Fruit fly (Drosophila melanogaster) whole organism, embryonic: Measurements from ENCODE around the gene Gclm.

ENCODE experiments used
- ATbp ChIP-seq: fragments of 200-800 bp; sonication (Bioruptor generic); optimal IDR thresholded peaks from 2 replicates; lab custom pipeline; 2017; ENCODE audit warnings: missing biosample characterization, mild to moderate bottlenecking, missing genetic modification characterization, missing genetic modification reagents
- Bgb ChIP-seq: fragments of 200-800 bp; sonication (Bioruptor generic); IDR thresholded peaks from 2 replicates; pipeline ENCODE4 v1.3.6; 2022; ENCODE audit warnings: missing biosample characterization, missing genetic modification characterization; ENCODE audit not compliant: partially characterized antibody
- Bteb2 ChIP-seq: fragments of 200-800 bp; sonication (Bioruptor generic); optimal IDR thresholded peaks from 2 replicates; lab custom pipeline; 2016; ENCODE audit warnings: missing biosample characterization, missing genetic modification characterization
- CG10321 ChIP-seq: fragments of 200-800 bp; sonication (Bioruptor generic); IDR thresholded peaks from 2 replicates; pipeline ENCODE4 v1.3.6; 2022; ENCODE audit warnings: missing biosample characterization, missing genetic modification characterization
- CG12659 ChIP-seq: fragments of 200-800 bp; sonication (Bioruptor generic); optimal IDR thresholded peaks from 3 replicates; lab custom pipeline; 2017; ENCODE audit warnings: mild to moderate bottlenecking, missing biosample characterization, missing genetic modification reagents, missing genetic modification characterization
- CG14667 ChIP-seq: fragments of 200-800 bp; sonication (Bioruptor generic); IDR thresholded peaks from 2 replicates; pipeline ENCODE4 v1.3.6; 2022; ENCODE audit warnings: missing biosample characterization, missing genetic modification characterization
- CG15269 ChIP-seq: fragments of 200-800 bp; sonication (Bioruptor generic); optimal IDR thresholded peaks from 2 replicates; lab custom pipeline; 2018; ENCODE audit warnings: missing biosample characterization, mild to moderate bottlenecking, missing genetic modification characterization, moderate library complexity
- CG1602 ChIP-seq: fragments of 200-800 bp; sonication (Bioruptor generic); optimal IDR thresholded peaks from 3 replicates; lab custom pipeline; 2016; ENCODE audit warnings: missing biosample characterization, missing genetic modification characterization
- CG17829 ChIP-seq: fragments of 200-800 bp; optimal IDR thresholded peaks from 2 replicates; lab custom pipeline; 2019; ENCODE audit warnings: missing biosample characterization, mild to moderate bottlenecking, missing genetic modification characterization, moderate library complexity
- CG18599 ChIP-seq: fragments of 200-800 bp; sonication (Bioruptor generic); optimal IDR thresholded peaks from 3 replicates; lab custom pipeline; 2017; ENCODE audit warnings: missing biosample characterization, missing genetic modification characterization, mild to moderate bottlenecking, moderate library complexity, missing genetic modification reagents
- CG2129 ChIP-seq: fragments of 200-800 bp; sonication (Bioruptor generic); IDR thresholded peaks from 2 replicates; pipeline ENCODE4 v1.3.6; 2022; ENCODE audit warnings: missing biosample characterization, missing genetic modification characterization; ENCODE audit not compliant: partially characterized antibody
- CG30020 ChIP-seq: fragments of 200-800 bp; optimal IDR thresholded peaks from 2 replicates; lab custom pipeline; 2019; ENCODE audit warnings: missing biosample characterization, mild to moderate bottlenecking, missing genetic modification characterization, moderate library complexity
- CG30403 ChIP-seq: fragments of 200-800 bp; sonication (Bioruptor generic); optimal IDR thresholded peaks from 3 replicates; lab custom pipeline; 2016; ENCODE audit warnings: missing biosample characterization, missing genetic modification characterization
- CG3407 ChIP-seq: fragments of 200-800 bp; sonication (Bioruptor generic); optimal IDR thresholded peaks from 2 replicates; lab custom pipeline; 2018; ENCODE audit warnings: missing biosample characterization, mild to moderate bottlenecking, missing genetic modification characterization
- CG42726 ChIP-seq: fragments of 200-800 bp; sonication (Bioruptor generic); IDR thresholded peaks from 2 replicates; pipeline ENCODE4 v1.3.6; 2022; ENCODE audit warnings: missing biosample characterization, missing genetic modification characterization; ENCODE audit not compliant: partially characterized antibody
- CG4617 ChIP-seq: fragments of 200-800 bp; sonication (Bioruptor generic); optimal IDR thresholded peaks from 3 replicates; lab custom pipeline; 2016; ENCODE audit warnings: missing biosample characterization, missing genetic modification characterization, borderline replicate concordance
- CG7372 ChIP-seq: fragments of 200-800 bp; sonication (Bioruptor generic); IDR thresholded peaks from 2 replicates; pipeline ENCODE4 v1.3.6; 2022; ENCODE audit warnings: missing biosample characterization, missing genetic modification characterization
- CG8290 ChIP-seq, 3 experiments: fragments of 200-800 bp; sonication (Bioruptor generic); optimal IDR thresholded peaks; 2 replicates each; lab custom pipeline; 2016 to 2019; ENCODE audit warnings: missing biosample characterization in 3 of 3, missing genetic modification characterization in 3 of 3, mild to moderate bottlenecking in 2 of 3, moderate library complexity in 1 of 3
- CG9215 ChIP-seq: fragments of 200-800 bp; sonication (Bioruptor generic); IDR thresholded peaks from 2 replicates; pipeline ENCODE4 v1.3.6; 2022; ENCODE audit warnings: missing biosample characterization, missing genetic modification characterization
- CG9727 ChIP-seq: fragments of 200-800 bp; sonication (Bioruptor generic); optimal IDR thresholded peaks from 3 replicates; lab custom pipeline; 2017; ENCODE audit warnings: missing biosample characterization, mild to moderate bottlenecking, missing genetic modification characterization
- D19A ChIP-seq: fragments of 200-800 bp; optimal IDR thresholded peaks from 3 replicates; lab custom pipeline; 2019; ENCODE audit warnings: missing biosample characterization, mild to moderate bottlenecking, missing genetic modification characterization, moderate library complexity
- Fer3 ChIP-seq: fragments of 200-800 bp; sonication (Bioruptor generic); optimal IDR thresholded peaks from 2 replicates; lab custom pipeline; 2018; ENCODE audit warnings: missing biosample characterization, mild to moderate bottlenecking, missing genetic modification characterization, moderate library complexity
- Hr51 ChIP-seq, 2 experiments: fragments of 200-800 bp; sonication (Bioruptor generic); optimal IDR thresholded peaks; 2 replicates in 1 of 2; 3 replicates in 1 of 2; lab custom pipeline; 2016 to 2018; ENCODE audit warnings: missing biosample characterization in 2 of 2, missing genetic modification characterization in 2 of 2, mild to moderate bottlenecking in 1 of 2, moderate library complexity in 1 of 2
- Med ChIP-seq: fragments of 200-800 bp; sonication (Bioruptor generic); peaks from one replicate; lab custom pipeline; 2016; ENCODE audit warnings: missing biosample characterization, missing genetic modification characterization, mild to moderate bottlenecking, inconsistent platforms, moderate library complexity
- Myb ChIP-seq: fragments of 200-800 bp; sonication (Bioruptor generic); optimal IDR thresholded peaks from 2 replicates; lab custom pipeline; 2016; ENCODE audit warnings: missing biosample characterization, missing genetic modification characterization
- Opbp ChIP-seq: fragments of 200-800 bp; sonication (Bioruptor generic); IDR thresholded peaks from 3 replicates; pipeline ENCODE4 v1.3.6; 2022; ENCODE audit warnings: missing biosample characterization, missing genetic modification characterization; ENCODE audit not compliant: partially characterized antibody
- Ptx1 ChIP-seq: fragments of 200-800 bp; sonication (Bioruptor generic); IDR thresholded peaks from 2 replicates; pipeline ENCODE4 v1.3.6; 2022; ENCODE audit warnings: missing biosample characterization, missing genetic modification characterization
- Sin3A ChIP-seq: fragments of >200 bp; optimal IDR thresholded peaks from 2 replicates; lab custom pipeline; 2018
- Sox100B ChIP-seq: fragments of 200-800 bp; sonication (Bioruptor generic); optimal IDR thresholded peaks from 3 replicates; lab custom pipeline; 2018; ENCODE audit warnings: missing biosample characterization, mild to moderate bottlenecking, missing genetic modification characterization
- ato ChIP-seq: fragments of 200-800 bp; sonication (Bioruptor generic); IDR thresholded peaks from 2 replicates; pipeline ENCODE4 v1.3.6; 2022; ENCODE audit warnings: missing biosample characterization, missing genetic modification characterization; ENCODE audit not compliant: partially characterized antibody
- az2 ChIP-seq: fragments of 200-800 bp; sonication (Bioruptor generic); optimal IDR thresholded peaks from 3 replicates; lab custom pipeline; 2016; ENCODE audit warnings: missing biosample characterization, missing genetic modification characterization
- bcd ChIP-seq: fragments of 200-800 bp; sonication (Bioruptor generic); optimal IDR thresholded peaks from 2 replicates; lab custom pipeline; 2017; ENCODE audit warnings: missing biosample characterization, mild to moderate bottlenecking, missing genetic modification characterization
- chn ChIP-seq: fragments of 200-800 bp; sonication (Bioruptor generic); optimal IDR thresholded peaks from 2 replicates; lab custom pipeline; 2016; ENCODE audit warnings: missing biosample characterization, missing genetic modification characterization
- ci ChIP-seq: fragments of 200-800 bp; sonication (Bioruptor generic); IDR thresholded peaks from 3 replicates; pipeline ENCODE4 v1.3.6; 2022; ENCODE audit warnings: missing biosample characterization, missing genetic modification characterization
- croc ChIP-seq: fragments of 200-800 bp; sonication (Bioruptor generic); conservative IDR thresholded peaks from 3 replicates; pipeline ENCODE4 v1.3.6; 2022; ENCODE audit warnings: missing biosample characterization, missing genetic modification characterization
- dm ChIP-seq: fragments of 200-800 bp; sonication (Bioruptor generic); optimal IDR thresholded peaks from 3 replicates; lab custom pipeline; 2016; ENCODE audit warnings: missing biosample characterization, missing genetic modification characterization
- dmrt99B ChIP-seq: fragments of 200-800 bp; sonication (Bioruptor generic); optimal IDR thresholded peaks from 2 replicates; lab custom pipeline; 2018; ENCODE audit warnings: missing biosample characterization, mild to moderate bottlenecking, missing genetic modification characterization, moderate library complexity
- lola ChIP-seq, 3 experiments: fragments of >200 bp in 2 of 3; fragments of 200-800 bp in 1 of 3; sonication (Bioruptor generic) in 1 of 3; optimal IDR thresholded peaks; 2 replicates each; lab custom pipeline; 2017 to 2019; ENCODE audit warnings: missing biosample characterization in 3 of 3, missing genetic modification characterization in 3 of 3, mild to moderate bottlenecking in 1 of 3, moderate library complexity in 1 of 3
- mld ChIP-seq: fragments of 200-800 bp; sonication (Bioruptor generic); IDR thresholded peaks from 3 replicates; pipeline ENCODE4 v1.3.6; 2022; ENCODE audit warnings: missing biosample characterization, missing genetic modification characterization; ENCODE audit not compliant: partially characterized antibody
- pzg ChIP-seq: fragments of 200-800 bp; sonication (Bioruptor generic); optimal IDR thresholded peaks from 3 replicates; lab custom pipeline; 2018; ENCODE audit warnings: missing biosample characterization, mild to moderate bottlenecking, missing genetic modification characterization, moderate library complexity
- slbo ChIP-seq: fragments of 200-800 bp; sonication (Bioruptor generic); IDR thresholded peaks from 2 replicates; pipeline ENCODE4 v1.3.6; 2022; ENCODE audit warnings: missing biosample characterization, missing genetic modification characterization
- sr ChIP-seq: fragments of 200-800 bp; sonication (Bioruptor generic); IDR thresholded peaks from 3 replicates; pipeline ENCODE4 v1.3.6; 2022; ENCODE audit warnings: missing biosample characterization, missing genetic modification characterization
- ssp ChIP-seq: fragments of 200-800 bp; sonication (Bioruptor generic); IDR thresholded peaks from 2 replicates; pipeline ENCODE4 v1.3.6; 2022; ENCODE audit warnings: missing biosample characterization, missing genetic modification characterization
- unc-4 ChIP-seq: fragments of 200-800 bp; sonication (Bioruptor generic); IDR thresholded peaks from 2 replicates; pipeline ENCODE4 v1.3.6; 2022; ENCODE audit warnings: missing biosample characterization, missing genetic modification characterization; ENCODE audit not compliant: partially characterized antibody
- zen2 ChIP-seq: fragments of 200-800 bp; sonication (Bioruptor generic); IDR thresholded peaks from 3 replicates; pipeline ENCODE4 v1.3.6; 2022; ENCODE audit warnings: missing biosample characterization, missing genetic modification characterization; ENCODE audit not compliant: partially characterized antibody
- zfh1 ChIP-seq: fragments of 200-800 bp; sonication (Bioruptor generic); IDR thresholded peaks from 3 replicates; pipeline ENCODE4 v1.3.6; 2022; ENCODE audit warnings: missing biosample characterization, missing genetic modification characterization

The Gclm gene

DNA sequence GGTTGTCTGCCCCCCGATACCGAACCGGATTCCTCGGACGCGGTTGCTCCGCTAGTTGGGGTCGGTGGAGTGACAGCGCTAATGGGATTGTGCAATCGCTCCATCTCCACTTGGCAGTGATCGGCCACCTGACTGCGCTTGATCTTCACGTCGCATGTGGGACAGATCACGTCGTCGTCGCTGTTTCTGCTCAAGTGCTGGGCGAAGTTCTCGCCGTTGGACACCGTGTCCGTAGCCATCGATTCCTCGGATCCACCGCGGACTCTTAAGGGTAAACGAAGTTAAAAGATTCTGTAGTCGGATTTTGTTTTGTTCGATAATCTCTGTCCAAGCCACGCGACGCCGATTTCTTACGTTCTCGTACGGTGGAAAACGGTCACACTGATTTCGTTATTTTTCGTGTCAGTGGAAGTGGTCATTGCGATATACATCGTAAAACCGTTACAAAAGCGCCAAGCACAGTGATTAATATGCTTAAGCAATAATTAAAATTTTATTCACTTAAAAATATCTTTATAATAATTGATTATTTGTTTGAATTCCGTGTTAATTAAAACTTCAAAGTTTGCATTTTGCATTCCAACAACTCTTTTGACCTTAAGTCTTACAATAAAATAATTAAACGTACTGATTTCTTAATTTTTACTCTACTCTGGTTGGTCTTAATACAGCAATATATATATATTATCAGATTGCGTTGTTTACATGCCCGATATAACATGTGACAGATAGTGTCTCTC, 39.9 kb upstream of the Gclm start, which contains the start of gene RNF220:
TSS of gene RNF220 (minus strand) at position 384 of the 740 bp plus-strand sequence.
- TF ChIP-seq ato (GFP tag; lab: Robert Waterston, UW) = peak; percentile 47
- TF ChIP-seq zfh1 = 0 out of 3 replicates have a peak, but pooled peaks have one; percentile 20
- TF ChIP-seq mld (GFP tag; lab: Robert Waterston, UW) = peak; percentile 58; the same call in 1 of the 3 replicates
- peak; percentile 54 for TF ChIP-seq CG30403 (GFP tag; lab: Kevin White, UChicago)
- TF ChIP-seq pzg (GFP tag; lab: Kevin White, UChicago) = peak; percentile 51
- TF ChIP-seq Bgb (GFP tag; lab: Robert Waterston, UW) = peak; percentile 75
- TF ChIP-seq lola (GFP tag; optimal IDR thresholded peaks at IDR 0.05; lab: Kevin White, UChicago) = peak in 1 of 3 experiments; percentile 16
- peak; percentile 6 for TF ChIP-seq CG30020 (tag; lab: Kevin White, UChicago)
- peak; percentile 76 for TF ChIP-seq Opbp (GFP tag; lab: Robert Waterston, UW)
- peak; percentile 21 for TF ChIP-seq az2 (GFP tag; lab: Kevin White, UChicago)
- TF ChIP-seq unc-4 (GFP tag; lab: Robert Waterston, UW) = peak; percentile 50
- TF ChIP-seq CG9727 (GFP tag; lab: Kevin White, UChicago) = peak; percentile 50
- no peak for TF ChIP-seq Fer3 (tag; lab: Kevin White, UChicago)
- TF ChIP-seq CG7372 (GFP tag; lab: Robert Waterston, UW) = no peak
- TF ChIP-seq CG4617 = peak; percentile 5
- peak; percentile 8; the same call in 1 of the 2 replicates for TF ChIP-seq Ptx1 (GFP tag; lab: Robert Waterston, UW)
- TF ChIP-seq D19A (tag; lab: Kevin White, UChicago) = peak; percentile 1
- no peak for TF ChIP-seq Bteb2 (GFP tag; lab: Kevin White, UChicago)
- TF ChIP-seq CG14667 (GFP tag; lab: Robert Waterston, UW) = 0 out of 2 replicates have a peak, but pooled peaks have one; percentile 8
- peak; percentile 60 for TF ChIP-seq zen2 (GFP tag; lab: Robert Waterston, UW)
- TF ChIP-seq Sin3A = peak; percentile 31
- 0 out of 3 replicates have a peak, but pooled peaks have one; percentile 9 for TF ChIP-seq ci
- TF ChIP-seq Med (GFP tag; lab: Kevin White, UChicago) = peak; percentile 59
- TF ChIP-seq sr (GFP tag; lab: Robert Waterston, UW) = no peak
- TF ChIP-seq chn (GFP tag; lab: Kevin White, UChicago) = no peak
- peak; percentile 68 for TF ChIP-seq Myb (GFP tag; lab: Kevin White, UChicago)
- TF ChIP-seq CG1602 (GFP tag; lab: Kevin White, UChicago) = peak; percentile 9
- TF ChIP-seq CG42726 (GFP tag; lab: Robert Waterston, UW) = peak; percentile 68
- peak; percentile 7 for TF ChIP-seq CG18599 (GFP tag; lab: Kevin White, UChicago)
- no peak for TF ChIP-seq CG10321 (GFP tag; lab: Robert Waterston, UW)
- TF ChIP-seq croc (GFP tag; lab: Robert Waterston, UW) = no peak
- TF ChIP-seq Sox100B (GFP tag; lab: Kevin White, UChicago) = peak; percentile 40
- peak; percentile 28 for TF ChIP-seq bcd
- peak; percentile 38 for TF ChIP-seq slbo (GFP tag; lab: Robert Waterston, UW)
- TF ChIP-seq CG17829 (tag; lab: Kevin White, UChicago) = peak; percentile 1
- peak; percentile 4 for TF ChIP-seq CG15269 (tag; lab: Kevin White, UChicago)
- peak; percentile 30 for TF ChIP-seq dm (GFP tag; lab: Kevin White, UChicago)
- no peak for TF ChIP-seq ATbp (GFP tag; lab: Kevin White, UChicago)
- TF ChIP-seq ssp (GFP tag; lab: Robert Waterston, UW) = no peak
- peak; percentile 11 for TF ChIP-seq CG2129
- peak in 1 of 2 experiments; percentile 31 for TF ChIP-seq Hr51 (GFP tag; optimal IDR thresholded peaks at IDR 0.05; lab: Kevin White, UChicago)
- 0 out of 2 replicates have a peak, but pooled peaks have one; percentile 23 for TF ChIP-seq CG9215 (GFP tag; lab: Robert Waterston, UW)
- peak; percentile 33 for TF ChIP-seq CG12659
- TF ChIP-seq CG8290 (GFP tag; optimal IDR thresholded peaks at IDR 0.05; lab: Kevin White, UChicago) = no peak
- peak in 1 of 2 experiments; percentile 1 for TF ChIP-seq CG8290 (tag; optimal IDR thresholded peaks at IDR 0.05; lab: Kevin White, UChicago)
- TF ChIP-seq CG3407 (GFP tag; lab: Kevin White, UChicago) = no peak
- TF ChIP-seq dmrt99B (tag; lab: Kevin White, UChicago) = peak; percentile 13
